Worm (Caenorhabditis elegans) whole organism, L1 larva: Measurements from ENCODE around the gene T07E3.3.

Experiments used
- C34B4.2 ChIP-seq: sonication (generic microtip); optimal IDR thresholded peaks from 2 replicates; lab custom pipeline; 2017; ENCODE audit warnings: mild to moderate bottlenecking, missing genetic modification characterization, missing compliant biosample characterization
- F16B12.6 ChIP-seq: fragments of 150-350 bp; optimal IDR thresholded peaks from 2 replicates; lab custom pipeline; 2014; ENCODE audit warnings: missing biosample characterization, missing genetic modification characterization
- Y116A8C.19 ChIP-seq: sonication (generic microtip); optimal IDR thresholded peaks from 2 replicates; lab custom pipeline; 2016; ENCODE audit warnings: missing compliant biosample characterization, missing genetic modification characterization, borderline replicate concordance
- aly-2 ChIP-seq: fragments of 150-350 bp; optimal IDR thresholded peaks from 2 replicates; lab custom pipeline; 2014; ENCODE audit warnings: missing biosample characterization, missing genetic modification characterization
- ceh-63 ChIP-seq: fragments of 200-800 bp; sonication (Bioruptor generic); optimal IDR thresholded peaks from 2 replicates; lab custom pipeline; 2018; ENCODE audit warnings: mild to moderate bottlenecking, missing genetic modification characterization, missing compliant biosample characterization
- ceh-82 ChIP-seq, 3 experiments: fragments of 150-350 bp in 1 of 3; sonication (generic microtip) in 2 of 3; optimal IDR thresholded peaks; 2 replicates each; lab custom pipeline; 2014 to 2017; ENCODE audit warnings: missing biosample characterization in 3 of 3, missing genetic modification characterization in 3 of 3
- ceh-88 ChIP-seq: fragments of 200-800 bp; sonication (Bioruptor generic); IDR thresholded peaks from 2 replicates; pipeline ENCODE4 v1.3.6; 2022; ENCODE audit warnings: missing genetic modification characterization, missing compliant biosample characterization
- dpl-1 ChIP-seq, 3 experiments: fragments of 150-350 bp in 2 of 3; sonication (generic microtip) in 1 of 3; optimal IDR thresholded peaks; 2 replicates each; lab custom pipeline; 2014 to 2017; ENCODE audit warnings: missing biosample characterization in 3 of 3, missing genetic modification characterization in 3 of 3, missing genetic modification reagents in 3 of 3
- dsc-1 ChIP-seq: sonication (generic microtip); optimal IDR thresholded peaks from 2 replicates; lab custom pipeline; 2016; ENCODE audit warnings: mild to moderate bottlenecking, missing genetic modification characterization, missing compliant biosample characterization
- efl-1 ChIP-seq, 4 experiments: fragments of 150-350 bp; optimal IDR thresholded peaks in 3 of 4; peaks in 1 of 4; 1 replicate in 1 of 4; 2 replicates in 3 of 4; lab custom pipeline; 2014; ENCODE audit warnings: missing biosample characterization in 2 of 4, missing genetic modification characterization in 2 of 4, missing genetic modification reagents in 2 of 4
- egl-27 ChIP-seq, 2 experiments: fragments of 150-350 bp in 1 of 2; sonication (generic microtip); optimal IDR thresholded peaks; 3 replicates each; lab custom pipeline; 2017 to 2018; ENCODE audit warnings: missing biosample characterization in 2 of 2, missing genetic modification characterization in 2 of 2, missing genetic modification reagents in 2 of 2
- elt-3 ChIP-seq, 6 experiments: fragments of 150-350 bp in 1 of 6; sonication (generic microtip); optimal IDR thresholded peaks; 2 replicates each; lab custom pipeline; 2017 to 2018; ENCODE audit warnings: missing biosample characterization in 6 of 6, missing genetic modification characterization in 6 of 6, inconsistent platforms in 1 of 6
- ets-5 ChIP-seq: fragments of 200-800 bp; sonication (Bioruptor generic); IDR thresholded peaks from 2 replicates; pipeline ENCODE4 v1.3.6; 2022; ENCODE audit warnings: missing genetic modification characterization, missing compliant biosample characterization
- fkh-4 ChIP-seq: sonication (generic microtip); optimal IDR thresholded peaks from 2 replicates; lab custom pipeline; 2016; ENCODE audit warnings: missing compliant biosample characterization, missing genetic modification characterization, borderline replicate concordance
- fkh-8 ChIP-seq: sonication (generic microtip); optimal IDR thresholded peaks from 2 replicates; lab custom pipeline; 2016; ENCODE audit warnings: mild to moderate bottlenecking, missing genetic modification characterization, missing compliant biosample characterization
- grh-1 ChIP-seq: fragments of 200-800 bp; sonication (Bioruptor generic); IDR thresholded peaks from 2 replicates; pipeline ENCODE4 v1.3.6; 2022; ENCODE audit warnings: missing genetic modification reagents, missing genetic modification characterization, missing compliant biosample characterization
- hlh-17 ChIP-seq: fragments of 200-800 bp; sonication (Bioruptor generic); optimal IDR thresholded peaks from 2 replicates; lab custom pipeline; 2018; ENCODE audit warnings: missing genetic modification characterization, mild to moderate bottlenecking, missing compliant biosample characterization, moderate library complexity, borderline replicate concordance
- hpl-2 ChIP-seq: fragments of 150-350 bp; optimal IDR thresholded peaks from 2 replicates; lab custom pipeline; 2014; ENCODE audit warnings: missing biosample characterization, missing genetic modification reagents, missing genetic modification characterization
- irx-1 ChIP-seq: sonication (generic microtip); optimal IDR thresholded peaks from 2 replicates; lab custom pipeline; 2016; ENCODE audit warnings: missing genetic modification characterization, missing compliant biosample characterization
- isw-1 ChIP-seq: fragments of 200-800 bp; sonication (Bioruptor generic); IDR thresholded peaks from 2 replicates; pipeline ENCODE4 v1.3.6; 2022; ENCODE audit warnings: missing genetic modification characterization, missing compliant biosample characterization
- lin-13 ChIP-seq: fragments of 150-350 bp; optimal IDR thresholded peaks from 2 replicates; lab custom pipeline; 2014; ENCODE audit warnings: missing biosample characterization, missing genetic modification reagents, missing genetic modification characterization
- lin-14 ChIP-seq: fragments of 200-800 bp; sonication (Bioruptor generic); optimal IDR thresholded peaks from 2 replicates; lab custom pipeline; 2018; ENCODE audit warnings: mild to moderate bottlenecking, missing genetic modification characterization, moderate library complexity, missing compliant biosample characterization
- lin-15B ChIP-seq: fragments of 150-350 bp; sonication (generic microtip); optimal IDR thresholded peaks from 3 replicates; lab custom pipeline; 2014; ENCODE audit warnings: missing biosample characterization, missing genetic modification characterization
- lir-3 ChIP-seq: sonication (generic microtip); optimal IDR thresholded peaks from 2 replicates; lab custom pipeline; 2016; ENCODE audit warnings: mild to moderate bottlenecking, missing genetic modification characterization, moderate library complexity, missing compliant biosample characterization; ENCODE audit not compliant: poor library complexity
- lsy-2 ChIP-seq, 2 experiments: fragments of 150-350 bp; optimal IDR thresholded peaks; 2 replicates each; lab custom pipeline; 2014; ENCODE audit warnings: missing biosample characterization in 2 of 2, missing genetic modification characterization in 2 of 2
- mab-9 ChIP-seq: fragments of 200-800 bp; sonication (Bioruptor generic); IDR thresholded peaks from 2 replicates; pipeline ENCODE4 v1.3.6; 2022; ENCODE audit warnings: missing genetic modification reagents, missing genetic modification characterization, missing compliant biosample characterization
- nhr-12 ChIP-seq: sonication (generic microtip); optimal IDR thresholded peaks from 2 replicates; lab custom pipeline; 2017; ENCODE audit warnings: missing biosample characterization, missing genetic modification characterization
- nhr-19 ChIP-seq: fragments of 200-800 bp; sonication (Bioruptor generic); conservative IDR thresholded peaks from 2 replicates; pipeline ENCODE4 v1.3.6; 2022; ENCODE audit warnings: missing genetic modification characterization, missing compliant biosample characterization
- nhr-20 ChIP-seq: sonication (generic microtip); optimal IDR thresholded peaks from 2 replicates; lab custom pipeline; 2016; ENCODE audit warnings: mild to moderate bottlenecking, missing genetic modification characterization, missing compliant biosample characterization
- nhr-28 ChIP-seq: fragments of 150-350 bp; optimal IDR thresholded peaks from 2 replicates; lab custom pipeline; 2014; ENCODE audit warnings: missing biosample characterization, missing genetic modification characterization
- nhr-47 ChIP-seq: sonication (generic microtip); optimal IDR thresholded peaks from 2 replicates; lab custom pipeline; 2016; ENCODE audit warnings: mild to moderate bottlenecking, missing genetic modification characterization, moderate library complexity, missing compliant biosample characterization
- nhr-71 ChIP-seq: sonication (generic microtip); optimal IDR thresholded peaks from 2 replicates; lab custom pipeline; 2016; ENCODE audit warnings: mild to moderate bottlenecking, missing genetic modification characterization, moderate library complexity, missing compliant biosample characterization
- nhr-76 ChIP-seq: sonication (generic microtip); optimal IDR thresholded peaks from 2 replicates; lab custom pipeline; 2017; ENCODE audit warnings: missing biosample characterization, missing genetic modification characterization
- nhr-84 ChIP-seq: sonication (generic microtip); optimal IDR thresholded peaks from 2 replicates; lab custom pipeline; 2017; ENCODE audit warnings: missing biosample characterization, missing genetic modification characterization
- nhr-85 ChIP-seq: sonication (generic microtip); peaks from one replicate; lab custom pipeline; 2016; ENCODE audit warnings: missing genetic modification characterization, inconsistent platforms, missing compliant biosample characterization
- nhr-90 ChIP-seq: sonication (generic microtip); optimal IDR thresholded peaks from 2 replicates; lab custom pipeline; 2016; ENCODE audit warnings: mild to moderate bottlenecking, missing genetic modification characterization, missing compliant biosample characterization; ENCODE audit not compliant: poor library complexity
- pag-3 ChIP-seq: sonication (generic microtip); optimal IDR thresholded peaks from 2 replicates; lab custom pipeline; 2017; ENCODE audit warnings: missing genetic modification characterization, mild to moderate bottlenecking, missing compliant biosample characterization, antibody characterized with exemption, borderline replicate concordance; ENCODE audit not compliant: insufficient read depth
- pqm-1 ChIP-seq: sonication (generic microtip); optimal IDR thresholded peaks from 3 replicates; lab custom pipeline; 2017; ENCODE audit warnings: missing biosample characterization, missing genetic modification characterization
- rnt-1 ChIP-seq: sonication (generic microtip); optimal IDR thresholded peaks from 2 replicates; lab custom pipeline; 2016; ENCODE audit warnings: mild to moderate bottlenecking, missing genetic modification characterization, moderate library complexity, missing compliant biosample characterization
- skn-1 ChIP-seq: fragments of 150-350 bp; optimal IDR thresholded peaks from 2 replicates; lab custom pipeline; 2014; ENCODE audit warnings: missing biosample characterization, missing genetic modification characterization
- snu-23 ChIP-seq: sonication (generic microtip); optimal IDR thresholded peaks from 2 replicates; lab custom pipeline; 2016; ENCODE audit warnings: missing genetic modification characterization, missing compliant biosample characterization
- sox-4 ChIP-seq: sonication (generic microtip); optimal IDR thresholded peaks from 2 replicates; lab custom pipeline; 2016; ENCODE audit warnings: missing genetic modification characterization, missing compliant biosample characterization
- sptf-1 ChIP-seq: fragments of 150-350 bp; optimal IDR thresholded peaks from 2 replicates; lab custom pipeline; 2014; ENCODE audit warnings: missing biosample characterization, missing genetic modification characterization
- sup-37 ChIP-seq: fragments of 200-800 bp; sonication (Bioruptor generic); optimal IDR thresholded peaks from 2 replicates; lab custom pipeline; 2018; ENCODE audit warnings: mild to moderate bottlenecking, missing genetic modification characterization, missing compliant biosample characterization
- swsn-7 ChIP-seq: sonication (generic microtip); optimal IDR thresholded peaks from 2 replicates; lab custom pipeline; 2016; ENCODE audit warnings: missing genetic modification characterization, missing compliant biosample characterization
- tlp-1 ChIP-seq: fragments of 150-350 bp; optimal IDR thresholded peaks from 2 replicates; lab custom pipeline; 2014; ENCODE audit warnings: missing biosample characterization, missing genetic modification characterization
- unc-62 ChIP-seq: fragments of 150-350 bp; optimal IDR thresholded peaks from 2 replicates; lab custom pipeline; 2014; ENCODE audit warnings: missing biosample characterization, missing genetic modification reagents, missing genetic modification characterization
- unc-86 ChIP-seq: sonication (generic microtip); optimal IDR thresholded peaks from 2 replicates; lab custom pipeline; 2016; ENCODE audit warnings: missing genetic modification characterization, missing compliant biosample characterization
- vab-15 ChIP-seq: sonication (generic microtip); optimal IDR thresholded peaks from 2 replicates; lab custom pipeline; 2017; ENCODE audit warnings: missing genotype, mild to moderate bottlenecking, missing genetic modification characterization, missing compliant biosample characterization
- zip-4 ChIP-seq: fragments of 200-800 bp; sonication (Bioruptor generic); optimal IDR thresholded peaks from 2 replicates; lab custom pipeline; 2018; ENCODE audit warnings: mild to moderate bottlenecking, missing genetic modification characterization, moderate library complexity, missing compliant biosample characterization

Gene T07E3.3

ce11 chrIII:6903056-6903977 is at the start of gene T07E3.3, which contains the start of gene brc-2:
Gene T07E3.3 (plus strand): TSS chrIII:6903877.
Gene brc-2 (minus strand): TSS chrIII:6903106.
- TF ChIP-seq pag-3 (no peak), C34B4.2 (tag; lab: Kevin White, UChicago) (no peak), egl-27 (tag; optimal IDR thresholded peaks at IDR 0.05; lab: Kevin White, UChicago) (no peak), grh-1 (GFP tag; lab: Robert Waterston, UW) (no peak), nhr-84 (no peak), nhr-90 (tag; lab: Kevin White, UChicago) (no peak), rnt-1 (tag; lab: Kevin White, UChicago) (no peak), nhr-19 (GFP tag; lab: Robert Waterston, UW) (no peak), swsn-7 (no peak), elt-3 (tag; optimal IDR thresholded peaks at IDR 0.05; lab: Kevin White, UChicago) (no peak), snu-23 (GFP tag; lab: Kevin White, UChicago) (peak; percentile 1), unc-86 (tag; lab: Kevin White, UChicago) (no peak), lin-14 (GFP tag; lab: Kevin White, UChicago) (peak; percentile 66), ceh-82 (tag; optimal IDR thresholded peaks at IDR 0.05; lab: Kevin White, UChicago) (peak in 1 of 3 experiments; percentile 9), zip-4 (GFP tag; lab: Kevin White, UChicago) (no peak), nhr-28 (no peak), F16B12.6 (tag; lab: Kevin White, UChicago) (no peak), aly-2 (tag; lab: Kevin White, UChicago) (no peak), fkh-4 (tag; lab: Kevin White, UChicago) (no peak), fkh-8 (no peak), vab-15 (no peak), lsy-2 (tag; optimal IDR thresholded peaks at IDR 0.05; lab: Kevin White, UChicago) (peak in 1 of 2 experiments; percentile 54), skn-1 (tag; lab: Kevin White, UChicago) (no peak), lin-13 (GFP tag; lab: Kevin White, UChicago) (no peak), nhr-20 (tag; lab: Kevin White, UChicago) (no peak), sup-37 (GFP tag; lab: Kevin White, UChicago) (no peak), irx-1 (tag; lab: Kevin White, UChicago) (no peak), lir-3 (no peak), hlh-17 (GFP tag; lab: Kevin White, UChicago) (no peak), ets-5 (GFP tag; lab: Robert Waterston, UW) (no peak), dpl-1 (GFP tag; optimal IDR thresholded peaks at IDR 0.05; lab: Kevin White, UChicago) (no peak), isw-1 (no peak), nhr-12 (tag; lab: Kevin White, UChicago) (no peak), sptf-1 (no peak), nhr-76 (tag; lab: Kevin White, UChicago) (no peak), nhr-47 (tag; lab: Kevin White, UChicago) (peak; percentile 1), ceh-88 (GFP tag; lab: Robert Waterston, UW) (no peak), lin-15B (tag; lab: Kevin White, UChicago) (no peak), Y116A8C.19 (tag; lab: Kevin White, UChicago) (no peak), hpl-2 (no peak), nhr-71 (tag; lab: Kevin White, UChicago) (peak; percentile 5), nhr-85 (tag; lab: Kevin White, UChicago) (peak; percentile 43), efl-1 (optimal IDR thresholded peaks at IDR 0.05; lab: Kevin White, UChicago) (peak in 1 of 2 experiments; percentile 13), efl-1 (GFP tag; optimal IDR thresholded peaks at IDR 0.05 in 1 of 2; lab: Kevin White, UChicago) (no peak), tlp-1 (tag; lab: Kevin White, UChicago) (no peak), dsc-1 (tag; lab: Kevin White, UChicago) (peak; percentile 31), sox-4 (no peak), unc-62 (GFP tag; lab: Kevin White, UChicago) (no peak), ceh-63 (GFP tag; lab: Kevin White, UChicago) (no peak), mab-9 (GFP tag; lab: Robert Waterston, UW) (no peak), pqm-1 (tag; lab: Kevin White, UChicago) (no peak)
